Worm (Caenorhabditis elegans): ENCODE data around the gene grl-11.

grl-11 gene

DNA sequence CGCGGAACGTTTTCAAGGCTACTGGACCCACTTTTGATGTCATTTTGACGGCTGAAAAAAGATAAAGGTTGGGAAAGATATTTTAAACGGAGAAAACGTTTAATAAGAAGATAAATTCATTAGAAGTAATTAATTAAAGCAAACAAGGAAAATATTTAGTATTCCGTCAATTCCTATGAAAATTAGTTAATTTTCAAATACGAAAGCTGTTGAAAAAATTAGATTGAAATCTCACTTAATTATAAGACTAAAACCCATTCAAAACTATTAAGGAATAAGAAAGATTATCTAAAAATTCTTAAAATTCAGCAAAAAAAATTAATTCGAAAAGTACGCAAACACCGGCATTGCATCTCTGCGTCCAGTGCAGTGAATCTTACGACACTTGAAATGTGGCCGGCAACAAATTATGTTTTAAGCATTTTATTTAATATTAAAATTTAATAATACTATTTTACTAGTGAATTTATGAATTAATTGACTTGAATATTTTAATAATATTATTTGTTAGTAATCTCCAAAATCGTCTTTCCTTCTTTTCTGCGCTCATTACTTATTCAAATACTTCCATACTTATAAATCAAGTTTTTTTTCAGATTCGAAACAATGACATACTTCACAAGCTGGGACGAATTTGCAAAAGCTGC is 26.7 kb upstream of the grl-11 start, which contains the start of the genes ZK512.2 and ZK512.4:
Gene ZK512.2 (minus strand): TSS at position 51 of the 647 bp plus-strand sequence.
Gene ZK512.4 (plus strand): TSS at position 597 of the 647 bp plus-strand sequence.
- no peak for TF ChIP-seq nhr-28 (tag; optimal IDR thresholded peaks at IDR 0.05)
- TF ChIP-seq snpc-4 (tag; optimal IDR thresholded peaks at IDR 0.05) = no peak
- no peak for TF ChIP-seq elt-3 (tag; optimal IDR thresholded peaks at IDR 0.05)
- peak; percentile 52 for TF ChIP-seq pha-4 (tag; optimal IDR thresholded peaks at IDR 0.05)
- no peak for TF ChIP-seq ZK546.5 (tag; optimal IDR thresholded peaks at IDR 0.05)
- TF ChIP-seq elt-2 (tag; optimal IDR thresholded peaks at IDR 0.05) = no peak
- TF ChIP-seq nhr-237 (tag; optimal IDR thresholded peaks at IDR 0.05) = no peak
- no peak for TF ChIP-seq sea-2 (GFP tag; optimal IDR thresholded peaks at IDR 0.05)

DNA sequence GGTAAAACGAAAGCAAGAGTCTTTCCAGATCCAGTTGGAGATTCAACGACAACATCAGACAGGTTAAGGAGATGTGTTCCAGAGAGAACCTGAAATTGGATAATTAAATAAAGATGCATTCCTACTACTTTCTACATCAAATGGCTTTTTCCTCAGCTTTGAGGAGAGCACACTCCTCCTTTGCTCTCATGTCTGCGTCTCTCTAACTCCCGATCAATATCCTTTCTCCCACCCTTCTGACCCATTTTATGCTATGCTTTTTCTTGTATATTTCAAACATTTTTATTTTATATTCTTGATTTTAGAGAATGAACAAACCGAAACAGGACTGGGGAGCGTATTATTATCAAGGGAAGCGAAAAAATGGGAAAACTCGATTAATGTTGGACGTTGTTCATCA is 25.7 kb upstream of the grl-11 start, which contains the start of gene ZK512.11:
Gene ZK512.11 (plus strand): TSS at position 301 of the 400 bp plus-strand sequence.
- TF ChIP-seq hmg-11 (tag; optimal IDR thresholded peaks at IDR 0.05) (peak; percentile 7), nfya-1 (tag; optimal IDR thresholded peaks at IDR 0.05; ENCODE audit: insufficient read depth) (peak; percentile 11), nhr-43 (tag; optimal IDR thresholded peaks at IDR 0.05; ENCODE audit: poor library complexity, severe bottlenecking) (no peak)

DNA sequence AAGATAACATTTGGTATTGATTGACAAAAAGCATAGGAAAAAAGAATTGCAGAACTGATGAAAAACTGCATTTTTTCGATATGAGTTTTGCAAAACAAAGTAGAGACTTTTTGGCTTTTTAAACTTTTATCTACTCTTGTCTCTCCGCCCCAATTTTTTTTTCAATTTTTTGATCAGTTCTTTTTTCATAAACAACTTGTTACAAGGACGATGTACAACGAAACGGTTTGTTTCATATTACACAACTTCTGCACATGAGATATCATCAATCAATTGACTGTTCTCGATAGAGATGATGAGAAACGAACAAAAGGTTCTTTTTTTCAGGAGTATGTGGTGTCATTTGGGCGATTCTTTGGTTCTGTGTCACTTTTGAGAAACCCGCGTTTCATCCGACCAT is 20.4 kb upstream of the grl-11 start, which contains the start of gene ZK512.7:
Gene ZK512.7 (minus strand): TSS at position 101 of the 400 bp plus-strand sequence.
- TF ChIP-seq ama-1 (optimal IDR thresholded peaks at IDR 0.05) = no peak
- no peak for TF ChIP-seq snpc-4 (tag; optimal IDR thresholded peaks at IDR 0.05)
- TF ChIP-seq elt-1 (tag; optimal IDR thresholded peaks at IDR 0.05) = no peak
- no peak for TF ChIP-seq zag-1 (tag; optimal IDR thresholded peaks at IDR 0.05)
- no peak for TF ChIP-seq lsy-12 (tag; optimal IDR thresholded peaks at IDR 0.05)
- no peak for TF ChIP-seq nhr-23 (tag; optimal IDR thresholded peaks at IDR 0.05)
- no peak for TF ChIP-seq fkh-2 (tag; optimal IDR thresholded peaks at IDR 0.05)
- no peak for TF ChIP-seq lin-39 (tag; optimal IDR thresholded peaks at IDR 0.05)
- no peak for TF ChIP-seq nhr-28 (tag; optimal IDR thresholded peaks at IDR 0.05)
- no peak for TF ChIP-seq lin-15B (tag; optimal IDR thresholded peaks at IDR 0.05)
- TF ChIP-seq ztf-4 (tag; optimal IDR thresholded peaks at IDR 0.05) = no peak
- TF ChIP-seq mml-1 (tag; optimal IDR thresholded peaks at IDR 0.05) = no peak
- TF ChIP-seq eor-1 (tag; optimal IDR thresholded peaks at IDR 0.05) = no peak
- no peak for TF ChIP-seq pha-4 (tag; optimal IDR thresholded peaks at IDR 0.05)
- TF ChIP-seq skn-1 (tag; optimal IDR thresholded peaks at IDR 0.05) = no peak

DNA sequence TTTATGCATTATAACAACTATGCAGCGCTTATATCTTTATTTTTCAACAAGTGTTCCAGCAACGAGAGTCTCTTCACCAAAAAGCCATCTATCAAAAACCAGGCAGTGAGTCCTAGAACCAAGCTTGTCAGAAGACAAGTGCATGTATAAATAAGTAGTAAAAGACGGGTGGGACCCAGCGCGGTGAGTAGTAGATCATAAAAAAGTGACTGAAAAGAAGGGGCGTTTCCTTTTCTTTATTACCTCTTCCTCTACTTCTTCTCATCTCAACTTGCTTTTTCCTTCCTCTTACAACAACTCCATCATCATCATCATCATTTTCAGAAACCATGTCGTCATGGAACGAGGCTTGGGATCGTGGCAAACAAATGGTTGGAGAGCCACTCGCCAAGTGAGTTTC is 18.4 kb upstream of the grl-11 start, which contains the start of gene eat-4:
Gene eat-4 (plus strand): TSS at position 301 of the 400 bp plus-strand sequence.
- TF ChIP-seq ceh-82 (tag; optimal IDR thresholded peaks at IDR 0.05) (no peak), nhr-43 (tag; optimal IDR thresholded peaks at IDR 0.05; ENCODE audit: poor library complexity, severe bottlenecking) (no peak), pha-4 (tag; optimal IDR thresholded peaks at IDR 0.05) (no peak), daf-12 (tag; optimal IDR thresholded peaks at IDR 0.05) (no peak), unc-62 (GFP tag; optimal IDR thresholded peaks at IDR 0.05) (no peak), nhr-12 (tag; optimal IDR thresholded peaks at IDR 0.05) (no peak), ztf-11 (tag; optimal IDR thresholded peaks at IDR 0.05) (no peak), hmg-11 (tag; optimal IDR thresholded peaks at IDR 0.05) (no peak), mdl-1 (tag; optimal IDR thresholded peaks at IDR 0.05) (no peak), unc-39 (tag; optimal IDR thresholded peaks at IDR 0.05) (no peak), eor-1 (tag; optimal IDR thresholded peaks at IDR 0.05) (no peak), nfya-1 (tag; optimal IDR thresholded peaks at IDR 0.05; ENCODE audit: insufficient read depth) (no peak)

DNA sequence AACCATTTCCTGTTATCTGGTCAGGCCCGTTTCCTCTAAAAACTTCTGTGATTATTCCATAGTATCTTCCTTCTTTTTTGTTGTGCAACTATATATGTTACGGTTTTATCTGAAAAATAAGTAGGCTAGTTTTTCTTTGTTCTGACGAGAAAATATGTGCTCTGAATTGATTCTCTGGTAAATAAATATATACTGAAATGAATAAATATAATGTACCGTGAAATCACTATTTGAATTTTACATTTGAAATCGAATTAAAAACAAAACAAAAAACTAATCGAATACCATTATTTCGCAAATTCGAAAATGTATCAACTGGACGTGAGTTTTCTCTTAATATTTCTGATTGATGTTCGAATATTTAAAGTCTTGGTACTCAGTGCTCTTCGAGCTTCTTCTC is 12.4 kb upstream of the grl-11 start, which contains the start of gene ZK512.10:
Gene ZK512.10 (plus strand): TSS at position 301 of the 400 bp plus-strand sequence.
- no peak for TF ChIP-seq mml-1 (tag; optimal IDR thresholded peaks at IDR 0.05)

DNA sequence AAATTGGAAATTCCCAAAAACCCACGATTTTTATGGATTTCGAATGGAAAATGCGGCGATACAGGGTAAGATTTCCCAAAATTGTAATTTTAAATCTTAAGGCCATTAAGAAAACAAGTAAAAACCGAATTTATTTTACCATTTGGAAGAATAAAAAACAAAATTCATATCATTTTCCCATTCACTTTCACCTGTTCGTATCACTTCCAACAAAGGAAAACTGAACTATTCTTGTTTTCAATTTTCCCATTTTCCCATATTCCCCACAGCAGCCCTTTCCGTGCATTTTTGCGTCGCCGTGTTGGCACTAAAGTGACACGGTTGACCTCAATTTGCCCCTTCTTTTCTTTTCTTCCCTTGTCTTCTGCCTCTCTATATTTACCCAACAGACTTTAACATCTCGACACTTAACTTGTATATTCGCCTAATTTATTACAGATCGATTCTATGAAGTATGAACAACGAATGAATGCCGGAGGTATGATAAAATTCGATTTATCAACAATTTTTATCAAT is 7.7 kb upstream of the grl-11 start, which contains the start of gene sec-16A.1:
Gene sec-16A.1 (plus strand): TSS at position 51 of the 516 bp plus-strand sequence.
- TF ChIP-seq ztf-11 (tag; optimal IDR thresholded peaks at IDR 0.05) = no peak
- no peak for TF ChIP-seq ceh-9 (tag; optimal IDR thresholded peaks at IDR 0.05)
- no peak for TF ChIP-seq pqm-1 (tag; optimal IDR thresholded peaks at IDR 0.05)
- TF ChIP-seq ceh-16 (tag; optimal IDR thresholded peaks at IDR 0.05) = no peak
- no peak for TF ChIP-seq mml-1 (tag; optimal IDR thresholded peaks at IDR 0.05)
- TF ChIP-seq fkh-10 (GFP tag; optimal IDR thresholded peaks at IDR 0.05) = no peak
- TF ChIP-seq nhr-12 (tag; optimal IDR thresholded peaks at IDR 0.05) = no peak
- TF ChIP-seq elt-3 (tag; optimal IDR thresholded peaks at IDR 0.05) = no peak
- TF ChIP-seq aly-2 (tag; optimal IDR thresholded peaks at IDR 0.05) = no peak
- TF ChIP-seq zag-1 (tag; optimal IDR thresholded peaks at IDR 0.05) = no peak
- TF ChIP-seq daf-12 (tag; optimal IDR thresholded peaks at IDR 0.05) = no peak
- TF ChIP-seq lsy-12 (tag; optimal IDR thresholded peaks at IDR 0.05) = no peak
- peak; percentile 37 for TF ChIP-seq nfya-1 (tag; optimal IDR thresholded peaks at IDR 0.05; ENCODE audit: insufficient read depth)
- TF ChIP-seq nhr-43 (tag; optimal IDR thresholded peaks at IDR 0.05; ENCODE audit: poor library complexity, severe bottlenecking) = peak; percentile 40
- TF ChIP-seq snpc-4 (tag; optimal IDR thresholded peaks at IDR 0.05) = no peak
- TF ChIP-seq R02D3.7 (tag; optimal IDR thresholded peaks at IDR 0.05) = no peak
- TF ChIP-seq lin-15B (tag; optimal IDR thresholded peaks at IDR 0.05) = no peak
- TF ChIP-seq fos-1 (tag; optimal IDR thresholded peaks at IDR 0.05) = no peak
- TF ChIP-seq nhr-23 (tag; optimal IDR thresholded peaks at IDR 0.05) = peak; percentile 82
- TF ChIP-seq egl-5 (tag; optimal IDR thresholded peaks at IDR 0.05) = no peak
- no peak for TF ChIP-seq egl-27 (tag; optimal IDR thresholded peaks at IDR 0.05)
- no peak for TF ChIP-seq ztf-4 (tag; optimal IDR thresholded peaks at IDR 0.05)
- no peak for TF ChIP-seq nhr-67 (tag; optimal IDR thresholded peaks at IDR 0.05)
